Fruit fly (Drosophila melanogaster) whole organism, pupa: ENCODE results near the gene L2HGDH.

Source experiments
- CG13204 ChIP-seq: fragments of 200-800 bp; sonication (Bioruptor generic); optimal IDR thresholded peaks from 2 replicates; lab custom pipeline; 2018; ENCODE audit warnings: missing biosample characterization, mild to moderate bottlenecking, missing genetic modification characterization, moderate library complexity
- CG14655 ChIP-seq: fragments of 200-800 bp; sonication (Bioruptor generic); optimal IDR thresholded peaks from 3 replicates; lab custom pipeline; 2017; ENCODE audit warnings: mild to moderate bottlenecking, missing biosample characterization, missing genetic modification reagents, missing genetic modification characterization
- CG15710 ChIP-seq: fragments of 200-800 bp; sonication (Bioruptor generic); optimal IDR thresholded peaks from 2 replicates; lab custom pipeline; 2018; ENCODE audit warnings: missing biosample characterization, mild to moderate bottlenecking, missing genetic modification characterization, moderate library complexity
- CG17806 ChIP-seq: fragments of 200-800 bp; sonication (Bioruptor generic); optimal IDR thresholded peaks from 2 replicates; lab custom pipeline; 2018; ENCODE audit warnings: missing biosample characterization, mild to moderate bottlenecking, missing genetic modification characterization, moderate library complexity
- CG34367 ChIP-seq: fragments of 200-800 bp; sonication (Bioruptor generic); optimal IDR thresholded peaks from 2 replicates; lab custom pipeline; 2018; ENCODE audit warnings: missing biosample characterization, mild to moderate bottlenecking, missing genetic modification characterization
- CG8301 ChIP-seq: fragments of 200-800 bp; sonication (Bioruptor generic); optimal IDR thresholded peaks from 2 replicates; lab custom pipeline; 2018; ENCODE audit warnings: missing biosample characterization, mild to moderate bottlenecking, missing genetic modification characterization
- EcR ChIP-seq: fragments of 200-800 bp; sonication (Bioruptor generic); optimal IDR thresholded peaks from 3 replicates; lab custom pipeline; 2019; ENCODE audit warnings: missing biosample characterization, missing genetic modification characterization, mild to moderate bottlenecking, moderate library complexity, missing genetic modification reagents
- Pif1A ChIP-seq: fragments of 200-800 bp; sonication (Bioruptor generic); optimal IDR thresholded peaks from 3 replicates; lab custom pipeline; 2016; ENCODE audit warnings: missing biosample characterization, missing genetic modification characterization
- Pif1B ChIP-seq: fragments of 200-800 bp; sonication (Bioruptor generic); optimal IDR thresholded peaks from 3 replicates; lab custom pipeline; 2016; ENCODE audit warnings: missing biosample characterization, missing genetic modification characterization
- fd96Ca ChIP-seq: fragments of 200-800 bp; sonication (Bioruptor generic); IDR thresholded peaks from 3 replicates; pipeline ENCODE4 v1.3.6; 2022; ENCODE audit warnings: missing biosample characterization, missing genetic modification characterization

DNA sequence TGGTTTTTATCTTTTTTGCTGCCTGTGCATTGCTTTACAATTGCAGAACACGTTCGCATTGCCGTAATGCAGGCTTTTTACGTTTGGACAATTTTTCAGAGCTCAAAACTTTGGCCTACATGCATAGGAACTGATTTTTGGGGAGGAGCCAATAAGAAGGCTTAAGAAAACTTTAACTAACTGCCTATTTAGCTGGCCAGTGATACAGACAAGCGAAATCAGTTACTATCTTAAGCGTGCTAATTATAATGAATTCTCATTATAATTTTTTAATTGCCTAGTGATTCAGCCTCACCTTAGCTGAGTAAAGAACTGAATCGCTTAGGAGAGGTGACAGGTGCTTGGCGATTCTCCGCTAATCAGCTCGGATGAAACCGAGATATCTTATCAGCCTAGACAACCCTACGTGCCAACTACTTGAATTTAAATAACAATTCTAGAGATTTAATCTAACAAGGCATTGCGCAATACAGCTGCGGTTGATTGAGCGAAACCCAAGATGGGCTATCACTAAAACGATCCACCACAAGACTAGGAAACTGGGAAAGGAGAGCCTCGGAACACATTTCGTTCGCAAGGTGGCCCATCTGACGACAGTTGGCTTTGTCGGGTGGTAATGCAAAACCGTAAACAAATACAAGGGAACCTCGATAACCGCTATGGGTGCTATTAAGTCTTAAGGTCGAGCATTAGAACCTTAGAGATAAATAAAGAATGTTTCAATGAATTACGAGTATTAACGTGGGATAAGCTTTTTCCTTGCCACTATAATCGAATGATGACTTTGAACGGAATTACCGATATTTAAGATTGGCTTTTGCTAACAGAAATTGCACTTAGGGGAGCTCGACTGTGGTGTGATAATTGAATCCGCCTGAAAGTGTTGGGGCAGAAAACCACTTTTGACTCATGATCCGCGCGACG lies 11.2 kb upstream of the L2HGDH start:
- TF ChIP-seq Pif1B (GFP tag; lab: Kevin White, UChicago) (no peak), CG17806 (no peak), CG34367 (tag; lab: Kevin White, UChicago) (no peak), Pif1A (peak; percentile 6), fd96Ca (no peak), CG14655 (GFP tag; lab: Kevin White, UChicago) (peak; percentile 36), CG13204 (GFP tag; lab: Kevin White, UChicago) (no peak), EcR (no peak), CG8301 (tag; lab: Kevin White, UChicago) (peak; percentile 9), CG15710 (tag; lab: Kevin White, UChicago) (peak; percentile 12)
